Fruit fly (Drosophila melanogaster): ENCODE measurements around the gene GlcAT-S.

Gene GlcAT-S

dm6 chr2L:9616654-9617053 lies 385 bp downstream of the GlcAT-S start (continued):
- peak; percentile 50 for TF ChIP-seq Fer1 (GFP tag; optimal IDR thresholded peaks at IDR 0.05)
- peak; percentile 25 for TF ChIP-seq NfI (GFP tag; optimal IDR thresholded peaks at IDR 0.05)
- TF ChIP-seq CG11085 (GFP tag; IDR thresholded peaks at IDR 0.05): peak; percentile 33; the same call in 1 of the 2 replicates
- peak; percentile 7 for TF ChIP-seq CG7786 (GFP tag; optimal IDR thresholded peaks at IDR 0.05)
- peak; percentile 64 for TF ChIP-seq wdn (GFP tag; IDR thresholded peaks at IDR 0.05)
- peak; percentile 45; the same call in 1 of the 2 replicates for TF ChIP-seq Adf1 (GFP tag; IDR thresholded peaks at IDR 0.05)
- TF ChIP-seq Poxn (GFP tag; IDR thresholded peaks at IDR 0.05): no peak
- TF ChIP-seq h (optimal IDR thresholded peaks at IDR 0.05): no peak
- peak; percentile 64 for TF ChIP-seq Mad (GFP tag; optimal IDR thresholded peaks at IDR 0.05)
- TF ChIP-seq unc-4 (GFP tag; IDR thresholded peaks at IDR 0.05; ENCODE audit: partially characterized antibody): peak; percentile 67
- peak; percentile 58 for TF ChIP-seq CG15601 (tag; optimal IDR thresholded peaks at IDR 0.05)
- peak; percentile 71 for TF ChIP-seq slbo (GFP tag; IDR thresholded peaks at IDR 0.05)
- no peak for TF ChIP-seq phol (tag; optimal IDR thresholded peaks at IDR 0.05)
- TF ChIP-seq peb (GFP tag; IDR thresholded peaks at IDR 0.05): no peak
- TF ChIP-seq yki (optimal IDR thresholded peaks at IDR 0.05): no peak
- peak; percentile 51 for TF ChIP-seq CG3847 (GFP tag; IDR thresholded peaks at IDR 0.05)
- TF ChIP-seq Oli (tag; optimal IDR thresholded peaks at IDR 0.05): no peak
- TF ChIP-seq CG13296 (GFP tag; optimal IDR thresholded peaks at IDR 0.05): peak; percentile 0
- peak; percentile 21 for TF ChIP-seq Nf-YC (tag; optimal IDR thresholded peaks at IDR 0.05)
- no peak for TF ChIP-seq schlank (tag; optimal IDR thresholded peaks at IDR 0.05)
- TF ChIP-seq CG1603 (tag; optimal IDR thresholded peaks at IDR 0.05): peak; percentile 87
- peak; percentile 34 for TF ChIP-seq CG12299 (tag; optimal IDR thresholded peaks at IDR 0.05)
- TF ChIP-seq br (optimal IDR thresholded peaks at IDR 0.05): no peak
- no peak for TF ChIP-seq tup (GFP tag; optimal IDR thresholded peaks at IDR 0.05)
- peak; percentile 76 for TF ChIP-seq CG6791 (GFP tag; IDR thresholded peaks at IDR 0.05; ENCODE audit: partially characterized antibody)
- no peak for TF ChIP-seq Atf3 (GFP tag; optimal IDR thresholded peaks at IDR 0.05)
- peak; percentile 19 for TF ChIP-seq grau (tag; optimal IDR thresholded peaks at IDR 0.05)
- TF ChIP-seq sob (GFP tag; IDR thresholded peaks at IDR 0.05): peak; percentile 82
- TF ChIP-seq CG8388 (GFP tag; optimal IDR thresholded peaks at IDR 0.05): peak; percentile 5
- peak; percentile 30 for TF ChIP-seq CG8944 (GFP tag; optimal IDR thresholded peaks at IDR 0.05)
- TF ChIP-seq CG9797 (GFP tag; optimal IDR thresholded peaks at IDR 0.05): peak; percentile 26
- peak; percentile 52; the same call in 1 of the 2 replicates for TF ChIP-seq ara (GFP tag; IDR thresholded peaks at IDR 0.05)
- peak; percentile 46 for TF ChIP-seq ftz-f1 (GFP tag; optimal IDR thresholded peaks at IDR 0.05)
- TF ChIP-seq mam (GFP tag; optimal IDR thresholded peaks at IDR 0.05): peak; percentile 52
- TF ChIP-seq Xrp1 (GFP tag; IDR thresholded peaks at IDR 0.05): no peak
- TF ChIP-seq zen (tag; optimal IDR thresholded peaks at IDR 0.05): peak; percentile 6
- peak; percentile 25 for TF ChIP-seq ems (GFP tag; optimal IDR thresholded peaks at IDR 0.05)
- peak; percentile 71 for TF ChIP-seq stwl (tag; optimal IDR thresholded peaks at IDR 0.05)
- TF ChIP-seq Neu2 (GFP tag; optimal IDR thresholded peaks at IDR 0.05; ENCODE audit: borderline replicate concordance): peak; percentile 82
- peak; percentile 53 for TF ChIP-seq YL-1 (GFP tag; optimal IDR thresholded peaks at IDR 0.05)
- TF ChIP-seq onecut (GFP tag; IDR thresholded peaks at IDR 0.05): peak; percentile 89
- TF ChIP-seq sens-2 (GFP tag; IDR thresholded peaks at IDR 0.05): 0 out of 2 replicates have a peak, but pooled peaks have one; percentile 38
- TF ChIP-seq Chrac-16 (GFP tag; optimal IDR thresholded peaks at IDR 0.05): peak; percentile 59
- peak; percentile 87 for TF ChIP-seq Lhr (GFP tag; optimal IDR thresholded peaks at IDR 0.05)
- TF ChIP-seq Deaf1 (tag; optimal IDR thresholded peaks at IDR 0.05): peak; percentile 50
- peak; percentile 77; the same call in 2 of the 3 replicates for TF ChIP-seq CG34422 (GFP tag; IDR thresholded peaks at IDR 0.05)
- peak; percentile 5 for TF ChIP-seq PHDP (tag; optimal IDR thresholded peaks at IDR 0.05)
- peak; percentile 11 for TF ChIP-seq CG33557 (GFP tag; optimal IDR thresholded peaks at IDR 0.05)
- peak; percentile 76 for TF ChIP-seq CG15514 (GFP tag; optimal IDR thresholded peaks at IDR 0.05)
- TF ChIP-seq CG11093 (GFP tag; IDR thresholded peaks at IDR 0.05): 0 out of 3 replicates have a peak, but pooled peaks have one; percentile 11
- TF ChIP-seq CG8089 (GFP tag; optimal IDR thresholded peaks at IDR 0.05): peak; percentile 39

Data from whole organism, embryonic.